Worm (Caenorhabditis elegans) whole organism, L2 larva: Measurements from ENCODE around the gene Y37A1B.4.

Experiments used
- skn-1 ChIP-seq: sonication (generic microtip); optimal IDR thresholded peaks from 2 replicates; lab custom pipeline; 2017; ENCODE audit warnings: missing biosample characterization, missing genetic modification characterization
- snpc-4 ChIP-seq: fragments of 150-350 bp; optimal IDR thresholded peaks from 2 replicates; lab custom pipeline; 2014; ENCODE audit warnings: missing biosample characterization, missing genetic modification characterization

- TF ChIP-seq snpc-4 (tag; lab: Kevin White, UChicago) (no peak), skn-1 (tag; lab: Kevin White, UChicago) (no peak)
These were observed 9.9 kb upstream of the Y37A1B.4 start for ce11 chrIV:14070185-14070991.
